Fruit fly (Drosophila melanogaster) ovary, adult (tissue): ENCODE measurements around the gene CG15353.
A peak's percentile ranks its signal among the peaks of the same experiment; 100 is the strongest.

ENCODE experiments used
- CG17801 ChIP-seq: fragments of 200-800 bp; optimal IDR thresholded peaks from 2 replicates; lab custom pipeline; 2019; ENCODE audit warnings: missing biosample characterization, mild to moderate bottlenecking, missing genetic modification characterization, moderate library complexity; ENCODE audit not compliant: partially characterized antibody

Gene CG15353

dm6 chr2L:2007093-2007492, at the start of gene CG15353:
CG15353 (minus strand) TSS chr2L:2007193.
- TF ChIP-seq CG17801 = no peak

- TF ChIP-seq CG17801 = no peak
Observed at dm6 chr2L:2054289-2054688, 47.3 kb upstream of the CG15353 start, which contains the start of gene Or22c. Or22c (plus strand) TSS chr2L:2054589.

dm6 chr2L:2045265-2045664, 38.3 kb upstream of the CG15353 start, which contains the start of gene Kebab:
Kebab (plus strand) TSS chr2L:2045494.
- TF ChIP-seq CG17801 = no peak

dm6 chr2L:2044826-2045225, 37.8 kb upstream of the CG15353 start:
- TF ChIP-seq CG17801 = no peak

dm6 chr2L:2042072-2042471, 35.1 kb upstream of the CG15353 start:
- no peak for TF ChIP-seq CG17801

dm6 chr2L:2039458-2039857, 32.5 kb upstream of the CG15353 start:
- no peak for TF ChIP-seq CG17801

- TF ChIP-seq CG17801 = no peak
Observed at dm6 chr2L:2038956-2039263, 31.9 kb upstream of the CG15353 start.

dm6 chr2L:2038253-2038955, 31.4 kb upstream of the CG15353 start:
- TF ChIP-seq CG17801 = peak; percentile 33

- TF ChIP-seq CG17801 = peak; percentile 14
Observed at dm6 chr2L:2037551-2038252, 30.7 kb upstream of the CG15353 start.

dm6 chr2L:2037165-2037550, 30.2 kb upstream of the CG15353 start, which contains the start of gene lectin-22C:
lectin-22C (minus strand) TSS chr2L:2037265.
- TF ChIP-seq CG17801 = no peak

- no peak for TF ChIP-seq CG17801
Observed at dm6 chr2L:2035941-2036340, 28.9 kb upstream of the CG15353 start, which contains the start of gene CG42296. CG42296 (minus strand) TSS chr2L:2036041.

dm6 chr2L:2032076-2032475, 25.1 kb upstream of the CG15353 start:
- peak; percentile 34 for TF ChIP-seq CG17801

dm6 chr2L:2031522-2031921, 24.5 kb upstream of the CG15353 start:
- no peak for TF ChIP-seq CG17801

dm6 chr2L:2022823-2023222, 15.8 kb upstream of the CG15353 start:
- no peak for TF ChIP-seq CG17801

dm6 chr2L:2015204-2015603, 8.2 kb upstream of the CG15353 start:
- TF ChIP-seq CG17801 = no peak

- TF ChIP-seq CG17801 = no peak
Observed at dm6 chr2L:2013836-2014434, 6.9 kb upstream of the CG15353 start.

- no peak for TF ChIP-seq CG17801
Observed at dm6 chr2L:2013057-2013456, 6.1 kb upstream of the CG15353 start.

- TF ChIP-seq CG17801 = no peak
Observed at dm6 chr2L:2011430-2011829, 4.4 kb upstream of the CG15353 start.
